Worm (Caenorhabditis elegans) whole organism, L3 larva: ENCODE measurements around the gene Y62H9A.13.

ENCODE experiments used
- daf-12 ChIP-seq: fragments of 150-350 bp; optimal IDR thresholded peaks from 2 replicates; lab custom pipeline; 2014; ENCODE audit warnings: missing biosample characterization, missing genetic modification reagents, missing genetic modification characterization
- egl-5 ChIP-seq: fragments of 150-350 bp; optimal IDR thresholded peaks from 2 replicates; lab custom pipeline; 2017; ENCODE audit warnings: missing biosample characterization, missing genetic modification reagents, missing genetic modification characterization, inconsistent platforms
- elt-1 ChIP-seq: fragments of 150-350 bp; optimal IDR thresholded peaks from 2 replicates; lab custom pipeline; 2014; ENCODE audit warnings: missing biosample characterization, missing genetic modification characterization
- elt-2 ChIP-seq: sonication (generic microtip); optimal IDR thresholded peaks from 2 replicates; lab custom pipeline; 2016; ENCODE audit warnings: missing genetic modification reagents, mild to moderate bottlenecking, missing genetic modification characterization, missing compliant biosample characterization
- eor-1 ChIP-seq, 2 experiments: fragments of 150-350 bp; optimal IDR thresholded peaks; 2 replicates each; lab custom pipeline; 2014 to 2018; ENCODE audit warnings: missing biosample characterization in 2 of 2, missing genetic modification characterization in 2 of 2
- fkh-10 ChIP-seq: sonication (generic microtip); optimal IDR thresholded peaks from 2 replicates; lab custom pipeline; 2017; ENCODE audit warnings: missing biosample characterization, missing genetic modification reagents, missing genetic modification characterization
- nhr-43 ChIP-seq: sonication (generic microtip); optimal IDR thresholded peaks from 2 replicates; lab custom pipeline; 2016; ENCODE audit warnings: mild to moderate bottlenecking, missing genetic modification characterization, missing compliant biosample characterization; ENCODE audit not compliant: poor library complexity, severe bottlenecking
- pha-4 ChIP-seq: fragments of 150-350 bp; optimal IDR thresholded peaks from 2 replicates; lab custom pipeline; 2014; ENCODE audit warnings: missing biosample characterization, missing genetic modification reagents, missing genetic modification characterization
- unc-62 ChIP-seq: fragments of 150-350 bp; sonication (generic microtip); optimal IDR thresholded peaks from 4 replicates; lab custom pipeline; 2014; ENCODE audit warnings: missing biosample characterization, missing genetic modification reagents, missing genetic modification characterization

Y62H9A.13 gene

ce11 chrX:11965663-11966304 is 49.0 kb downstream of the Y62H9A.13 start, which contains the start of gene sams-1 (continued):
- TF ChIP-seq nhr-43 (peak; percentile 32), pha-4 (tag; lab: Kevin White, UChicago) (no peak)

- TF ChIP-seq elt-2 (no peak), egl-5 (tag; lab: Kevin White, UChicago) (no peak), elt-1 (tag; lab: Kevin White, UChicago) (no peak), unc-62 (GFP tag; lab: Kevin White, UChicago) (no peak), fkh-10 (GFP tag; lab: Kevin White, UChicago) (no peak), eor-1 (tag; optimal IDR thresholded peaks at IDR 0.05; lab: Kevin White, UChicago) (no peak), daf-12 (tag; lab: Kevin White, UChicago) (no peak)
Measured at ce11 chrX:11967034-11967433, 50.2 kb downstream of the Y62H9A.13 start.
